Worm (Caenorhabditis elegans) whole organism, L4 larva: ENCODE measurements around the gene C33G3.4.

Experiments
- F10B5.3 ChIP-seq: sonication (generic microtip); optimal IDR thresholded peaks from 2 replicates; lab custom pipeline; 2016; ENCODE audit warnings: mild to moderate bottlenecking, missing genetic modification characterization, missing compliant biosample characterization
- R02D3.7 ChIP-seq: fragments of 150-350 bp; sonication (generic microtip); optimal IDR thresholded peaks from 3 replicates; lab custom pipeline; 2014; ENCODE audit warnings: missing biosample characterization, missing genetic modification characterization
- T26A8.4 ChIP-seq: fragments of 200-800 bp; sonication (Bioruptor generic); IDR thresholded peaks from 2 replicates; pipeline ENCODE4 v1.3.6; 2022; ENCODE audit warnings: missing genetic modification characterization, missing compliant biosample characterization
- Y48G9A.11 ChIP-seq: fragments of 200-800 bp; sonication (Bioruptor generic); IDR thresholded peaks from 2 replicates; pipeline ENCODE4 v1.3.6; 2022; ENCODE audit warnings: missing genetic modification reagents, missing genetic modification characterization, missing compliant biosample characterization
- aha-1 ChIP-seq: fragments of 150-350 bp; peaks from one replicate; lab custom pipeline; 2014; ENCODE audit warnings: missing biosample characterization, missing genetic modification characterization
- aly-2 ChIP-seq: sonication (generic microtip); optimal IDR thresholded peaks from 2 replicates; lab custom pipeline; 2018; ENCODE audit warnings: missing biosample characterization, missing genetic modification characterization
- attf-4 ChIP-seq: sonication (generic microtip); optimal IDR thresholded peaks from 3 replicates; lab custom pipeline; 2017; ENCODE audit warnings: missing biosample characterization, missing genetic modification characterization
- ceh-20 ChIP-seq: fragments of 200-800 bp; sonication (Bioruptor generic); IDR thresholded peaks from 2 replicates; pipeline ENCODE4 v1.3.6; 2022; ENCODE audit warnings: missing genetic modification reagents, missing genetic modification characterization, missing compliant biosample characterization
- ceh-32 ChIP-seq: sonication (generic microtip); optimal IDR thresholded peaks from 2 replicates; lab custom pipeline; 2016; ENCODE audit warnings: mild to moderate bottlenecking, missing genetic modification characterization, missing compliant biosample characterization; ENCODE audit not compliant: poor library complexity
- ceh-82 ChIP-seq: sonication (generic microtip); optimal IDR thresholded peaks from 2 replicates; lab custom pipeline; 2017; ENCODE audit warnings: missing biosample characterization, missing genetic modification characterization
- ctbp-1 ChIP-seq: fragments of 200-800 bp; sonication (Bioruptor generic); IDR thresholded peaks from 2 replicates; pipeline ENCODE4 v1.3.6; 2022; ENCODE audit warnings: missing genetic modification reagents, missing genetic modification characterization, missing compliant biosample characterization
- daf-16 ChIP-seq, 3 experiments: sonication (generic microtip); optimal IDR thresholded peaks; 2 replicates each; lab custom pipeline; 2016 to 2017; ENCODE audit warnings: missing genetic modification characterization in 3 of 3, missing genetic modification reagents in 3 of 3, mild to moderate bottlenecking in 2 of 3, missing compliant biosample characterization in 2 of 3, missing biosample characterization in 1 of 3, moderate library complexity in 1 of 3
- daf-8 ChIP-seq: fragments of 200-800 bp; sonication (Bioruptor generic); IDR thresholded peaks from 2 replicates; pipeline ENCODE4 v1.3.6; 2022; ENCODE audit warnings: missing genetic modification characterization, missing compliant biosample characterization
- dmd-6 ChIP-seq: fragments of 200-800 bp; sonication (Bioruptor generic); IDR thresholded peaks from 2 replicates; pipeline ENCODE4 v1.3.6; 2022; ENCODE audit warnings: missing genetic modification reagents, missing genetic modification characterization, missing compliant biosample characterization
- dmd-8 ChIP-seq: fragments of 200-800 bp; sonication (Bioruptor generic); IDR thresholded peaks from 2 replicates; pipeline ENCODE4 v1.3.6; 2022; ENCODE audit warnings: missing genetic modification characterization, missing compliant biosample characterization
- dve-1 ChIP-seq: sonication (generic microtip); optimal IDR thresholded peaks from 2 replicates; lab custom pipeline; 2017; ENCODE audit warnings: antibody characterized with exemption, mild to moderate bottlenecking, missing genetic modification characterization, missing compliant biosample characterization; ENCODE audit not compliant: insufficient read depth
- hlh-11 ChIP-seq: fragments of 200-800 bp; sonication (Bioruptor generic); optimal IDR thresholded peaks from 2 replicates; lab custom pipeline; 2018; ENCODE audit warnings: mild to moderate bottlenecking, missing genetic modification characterization, missing compliant biosample characterization
- hlh-30 ChIP-seq: sonication (generic microtip); optimal IDR thresholded peaks from 2 replicates; lab custom pipeline; 2017; ENCODE audit warnings: antibody characterized with exemption, mild to moderate bottlenecking, missing genetic modification characterization, missing compliant biosample characterization; ENCODE audit not compliant: insufficient read depth
- lin-39 ChIP-seq: fragments of 150-350 bp; optimal IDR thresholded peaks from 2 replicates; lab custom pipeline; 2014; ENCODE audit warnings: missing biosample characterization, missing genetic modification reagents, missing genetic modification characterization
- lir-3 ChIP-seq: sonication (generic microtip); optimal IDR thresholded peaks from 2 replicates; lab custom pipeline; 2016; ENCODE audit warnings: mild to moderate bottlenecking, missing genetic modification characterization, missing compliant biosample characterization
- madf-5 ChIP-seq, 2 experiments: fragments of 200-800 bp; sonication (Bioruptor generic); IDR thresholded peaks; 2 replicates each; pipeline ENCODE4 v1.3.6; 2022; ENCODE audit warnings: missing compliant biosample characterization in 2 of 2, missing genetic modification characterization in 2 of 2
- mdl-1 ChIP-seq, 2 experiments: fragments of 150-350 bp in 1 of 2; sonication (generic microtip) in 1 of 2; optimal IDR thresholded peaks; 2 replicates each; lab custom pipeline; 2014 to 2017; ENCODE audit warnings: missing biosample characterization in 2 of 2, missing genetic modification characterization in 2 of 2
- mxl-3 ChIP-seq: fragments of 200-800 bp; sonication (Bioruptor generic); optimal IDR thresholded peaks from 2 replicates; lab custom pipeline; 2018; ENCODE audit warnings: mild to moderate bottlenecking, missing genetic modification characterization, missing compliant biosample characterization
- nhr-11 ChIP-seq: fragments of 150-350 bp; optimal IDR thresholded peaks from 2 replicates; lab custom pipeline; 2014; ENCODE audit warnings: missing biosample characterization, missing genetic modification characterization
- nhr-28 ChIP-seq: fragments of 150-350 bp; optimal IDR thresholded peaks from 2 replicates; lab custom pipeline; 2014; ENCODE audit warnings: missing biosample characterization, missing genetic modification characterization
- nhr-48 ChIP-seq: sonication (generic microtip); optimal IDR thresholded peaks from 2 replicates; lab custom pipeline; 2016; ENCODE audit warnings: mild to moderate bottlenecking, missing genetic modification characterization, missing compliant biosample characterization
- pha-4 ChIP-seq, 2 experiments: fragments of 150-350 bp in 1 of 2; fragments of 200-800 bp in 1 of 2; sonication (Bioruptor generic) in 1 of 2; IDR thresholded peaks in 1 of 2; optimal IDR thresholded peaks in 1 of 2; 2 replicates each; pipeline versions ENCODE4 v1.3.6 to Lab custom; 2014 to 2022; ENCODE audit warnings: missing genetic modification characterization in 2 of 2, missing genetic modification reagents in 2 of 2, missing biosample characterization in 1 of 2, missing compliant biosample characterization in 1 of 2
- php-3 ChIP-seq: fragments of 200-800 bp; sonication (Bioruptor generic); IDR thresholded peaks from 2 replicates; pipeline ENCODE4 v1.3.6; 2022; ENCODE audit warnings: missing genetic modification reagents, missing genetic modification characterization, missing compliant biosample characterization
- sdz-12 ChIP-seq: fragments of 200-800 bp; sonication (Bioruptor generic); optimal IDR thresholded peaks from 2 replicates; lab custom pipeline; 2018; ENCODE audit warnings: mild to moderate bottlenecking, missing genetic modification characterization, missing compliant biosample characterization
- set-16 ChIP-seq: fragments of 200-800 bp; sonication (Bioruptor generic); IDR thresholded peaks from 2 replicates; pipeline ENCODE4 v1.3.6; 2022; ENCODE audit warnings: missing genetic modification reagents, missing genetic modification characterization, missing compliant biosample characterization
- snpc-4 ChIP-seq: fragments of 150-350 bp; optimal IDR thresholded peaks from 2 replicates; lab custom pipeline; 2014; ENCODE audit warnings: missing biosample characterization, missing genetic modification characterization
- spr-1 ChIP-seq: sonication (generic microtip); optimal IDR thresholded peaks from 2 replicates; lab custom pipeline; 2016; ENCODE audit warnings: mild to moderate bottlenecking, missing genetic modification characterization, missing compliant biosample characterization
- spr-3 ChIP-seq: fragments of 200-800 bp; sonication (Bioruptor generic); optimal IDR thresholded peaks from 2 replicates; lab custom pipeline; 2018; ENCODE audit warnings: mild to moderate bottlenecking, missing genetic modification characterization, missing compliant biosample characterization
- tra-1 ChIP-seq: fragments of 200-800 bp; sonication (Bioruptor generic); IDR thresholded peaks from 2 replicates; pipeline ENCODE4 v1.3.6; 2022; ENCODE audit warnings: missing genetic modification reagents, missing genetic modification characterization, missing compliant biosample characterization
- unc-130 ChIP-seq: sonication (generic microtip); optimal IDR thresholded peaks from 2 replicates; lab custom pipeline; 2016; ENCODE audit warnings: missing genetic modification reagents, missing genetic modification characterization, missing compliant biosample characterization
- unc-62 ChIP-seq, 3 experiments: fragments of 150-350 bp in 1 of 3; sonication (generic microtip); optimal IDR thresholded peaks in 2 of 3; peaks in 1 of 3; 1 replicate in 1 of 3; 2 replicates in 2 of 3; lab custom pipeline; 2014 to 2017; ENCODE audit warnings: missing biosample characterization in 3 of 3, missing genetic modification characterization in 3 of 3, missing genetic modification reagents in 3 of 3, missing genotype in 1 of 3
- zfp-3 ChIP-seq: fragments of 200-800 bp; sonication (Bioruptor generic); conservative IDR thresholded peaks from 2 replicates; pipeline ENCODE4 v1.3.6; 2022; ENCODE audit warnings: missing genetic modification reagents, missing genetic modification characterization, missing compliant biosample characterization
- ztf-7 ChIP-seq: fragments of 150-350 bp; optimal IDR thresholded peaks from 2 replicates; lab custom pipeline; 2014; ENCODE audit warnings: missing biosample characterization, missing genetic modification characterization

Gene C33G3.4

ce11 chrX:14053754-14054153 is 17.2 kb upstream of the C33G3.4 start:
- TF ChIP-seq aha-1 (peak; percentile 63), daf-8 (GFP tag; lab: Robert Waterston, UW) (no peak), ceh-32 (tag; lab: Kevin White, UChicago) (no peak), unc-62 (GFP tag; optimal IDR thresholded peaks at IDR 0.05 in 1 of 2; lab: Kevin White, UChicago) (peak in 1 of 2 experiments; percentile 93), unc-62 (tag; optimal IDR thresholded peaks at IDR 0.05; lab: Kevin White, UChicago) (no peak), spr-3 (GFP tag; lab: Kevin White, UChicago) (no peak), zfp-3 (no peak), dmd-8 (0 out of 2 replicates have a peak, but pooled peaks have one; percentile 5)

ce11 chrX:14054799-14055198 is 16.2 kb upstream of the C33G3.4 start:
- TF ChIP-seq aha-1, result peak; percentile 28
- TF ChIP-seq daf-16 (GFP tag; optimal IDR thresholded peaks at IDR 0.05; lab: Kevin White, UChicago), result peak in 1 of 2 experiments; percentile 35
- no peak for TF ChIP-seq daf-16 (tag; optimal IDR thresholded peaks at IDR 0.05; lab: Kevin White, UChicago)
- TF ChIP-seq hlh-11, result peak; percentile 48
- no peak for TF ChIP-seq sdz-12

- TF ChIP-seq ztf-7 (tag; lab: Kevin White, UChicago) (no peak), mdl-1 (tag; optimal IDR thresholded peaks at IDR 0.05; lab: Kevin White, UChicago) (no peak), snpc-4 (tag; lab: Kevin White, UChicago) (no peak), madf-5 (GFP tag; IDR thresholded peaks at IDR 0.05; lab: Robert Waterston, UW) (no peak), hlh-30 (tag; lab: Kevin White, UChicago) (no peak), ceh-82 (no peak), sdz-12 (no peak), attf-4 (tag; lab: Kevin White, UChicago) (no peak), lin-39 (tag; lab: Kevin White, UChicago) (no peak), dve-1 (no peak), Y48G9A.11 (GFP tag; lab: Robert Waterston, UW) (no peak), php-3 (GFP tag; lab: Robert Waterston, UW) (no peak), unc-130 (GFP tag; lab: Kevin White, UChicago) (no peak), nhr-11 (tag; lab: Kevin White, UChicago) (no peak), dmd-6 (GFP tag; lab: Robert Waterston, UW) (no peak), lir-3 (tag; lab: Kevin White, UChicago) (no peak)
- TF ChIP-seq, all 104 proteins: peak for 0
Measured at ce11 chrX:14055715-14056114, 15.2 kb upstream of the C33G3.4 start.

DNA sequence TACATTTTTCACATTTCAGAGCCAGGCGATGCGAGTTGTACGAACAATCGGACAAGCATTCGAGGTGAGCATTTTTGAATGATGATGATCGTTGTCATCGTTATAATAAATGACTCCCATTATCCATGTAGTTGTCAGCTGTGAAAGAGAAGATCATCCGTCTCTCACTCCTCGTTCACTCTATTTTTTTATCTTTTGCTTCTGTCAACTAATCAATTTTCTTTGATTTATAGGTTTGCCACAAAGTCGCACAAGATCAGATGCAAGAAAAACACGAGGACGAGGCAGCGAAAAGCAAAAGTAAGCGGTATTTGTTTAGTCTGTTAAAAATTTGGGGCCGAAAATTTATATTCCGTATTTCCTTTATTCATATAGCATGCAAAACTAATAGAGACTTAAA is 14.4 kb upstream of the C33G3.4 start:
- TF ChIP-seq spr-1 (no peak), daf-16 (GFP tag; optimal IDR thresholded peaks at IDR 0.05; lab: Kevin White, UChicago) (peak in 1 of 2 experiments; percentile 55), daf-16 (tag; optimal IDR thresholded peaks at IDR 0.05; lab: Kevin White, UChicago) (no peak), set-16 (GFP tag; lab: Robert Waterston, UW) (no peak), nhr-11 (tag; lab: Kevin White, UChicago) (no peak), unc-62 (GFP tag; optimal IDR thresholded peaks at IDR 0.05 in 1 of 2; lab: Kevin White, UChicago) (peak in 1 of 2 experiments; percentile 97), unc-62 (tag; optimal IDR thresholded peaks at IDR 0.05; lab: Kevin White, UChicago) (no peak), hlh-30 (tag; lab: Kevin White, UChicago) (peak; percentile 29), nhr-48 (no peak), aly-2 (tag; lab: Kevin White, UChicago) (no peak), ceh-20 (GFP tag; lab: Robert Waterston, UW) (peak; percentile 66; the same call in 1 of the 2 replicates), lin-39 (tag; lab: Kevin White, UChicago) (no peak), mxl-3 (GFP tag; lab: Kevin White, UChicago) (no peak), dmd-8 (no peak), R02D3.7 (tag; lab: Kevin White, UChicago) (no peak), F10B5.3 (tag; lab: Kevin White, UChicago) (no peak), snpc-4 (tag; lab: Kevin White, UChicago) (no peak), ctbp-1 (GFP tag; lab: Robert Waterston, UW) (no peak), nhr-28 (peak; percentile 10), tra-1 (no peak), T26A8.4 (GFP tag; lab: Robert Waterston, UW) (no peak), pha-4 (GFP tag; IDR thresholded peaks at IDR 0.05; lab: Robert Waterston, UW) (no peak), pha-4 (tag; optimal IDR thresholded peaks at IDR 0.05; lab: Kevin White, UChicago) (no peak), zfp-3 (no peak)
